Fruit fly (Drosophila melanogaster): Measurements from ENCODE around the gene CG12288.

Gene CG12288

DNA sequence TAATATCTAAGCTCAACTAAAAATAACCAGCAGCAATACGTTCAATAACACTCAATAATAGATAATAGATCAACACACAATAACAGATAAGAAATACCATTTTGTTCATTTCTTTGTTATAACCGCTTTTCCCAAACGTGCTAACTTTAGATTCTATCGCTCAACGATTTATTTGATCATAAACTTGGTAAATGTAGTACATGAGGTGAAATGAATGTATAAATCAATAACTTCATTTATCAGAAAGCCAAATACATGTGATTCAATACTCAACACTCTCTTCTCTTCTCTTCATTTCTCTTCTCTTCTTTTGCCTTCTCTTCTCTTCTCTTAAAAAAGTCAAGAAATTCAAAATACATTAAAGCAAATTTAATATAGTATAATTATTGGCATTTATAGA lies 44.4 kb downstream of the CG12288 start:
- TF ChIP-seq CG4496 (GFP tag; IDR thresholded peaks at IDR 0.05) (no peak), Pif1A (GFP tag; optimal IDR thresholded peaks at IDR 0.05) (no peak), CG15710 (tag; optimal IDR thresholded peaks at IDR 0.05) (no peak), CG9948 (tag; optimal IDR thresholded peaks at IDR 0.05) (no peak), gl (tag; optimal IDR thresholded peaks at IDR 0.05) (no peak), CG8159 (tag; optimal IDR thresholded peaks at IDR 0.05) (no peak), CG14655 (GFP tag; optimal IDR thresholded peaks at IDR 0.05) (no peak), EcR (GFP tag; optimal IDR thresholded peaks at IDR 0.05) (no peak)

- TF ChIP-seq CG13204 (GFP tag; optimal IDR thresholded peaks at IDR 0.05) (no peak), Snoo (tag; optimal IDR thresholded peaks at IDR 0.05) (no peak), CG14655 (GFP tag; optimal IDR thresholded peaks at IDR 0.05) (no peak), CG12605 (GFP tag; IDR thresholded peaks at IDR 0.05) (no peak), CG15710 (tag; optimal IDR thresholded peaks at IDR 0.05) (no peak), Pif1B (GFP tag; optimal IDR thresholded peaks at IDR 0.05) (no peak), EcR (GFP tag; optimal IDR thresholded peaks at IDR 0.05) (no peak), CG8301 (tag; optimal IDR thresholded peaks at IDR 0.05) (no peak)
These were observed 44.9 kb downstream of the CG12288 start for dm6 chr2L:16857131-16857530.

DNA sequence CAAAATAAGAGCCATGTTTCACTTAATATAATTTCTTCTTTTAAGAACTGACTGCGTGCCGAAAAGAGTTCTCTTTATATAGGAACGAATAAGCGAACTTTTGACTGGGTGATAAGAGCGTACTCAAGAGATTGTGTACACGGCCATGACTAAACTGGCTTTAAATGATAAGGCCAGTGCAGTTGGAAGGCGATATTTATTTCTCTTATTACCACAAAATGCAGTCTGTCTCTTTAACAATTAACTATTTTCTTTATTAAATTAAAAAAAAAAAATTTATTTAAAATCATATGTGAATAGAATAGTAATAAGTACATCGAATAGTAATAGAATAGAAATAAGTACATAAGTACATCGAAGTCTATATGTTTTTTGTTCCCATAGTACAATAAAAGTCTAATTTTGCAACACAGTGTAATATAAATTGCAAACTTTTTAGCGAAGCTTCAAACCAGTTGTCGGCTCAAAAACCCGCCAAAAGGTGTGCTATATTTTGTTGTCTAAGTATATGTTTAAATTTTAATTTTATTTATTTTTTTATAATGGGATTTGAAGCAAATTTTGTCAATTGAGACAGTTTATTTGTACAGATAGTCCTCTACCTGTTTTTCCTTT lies 49.6 kb downstream of the CG12288 start, which contains the start of gene CG31810:
CG31810 (minus strand) TSS at position 51 of the 615 bp plus-strand sequence.
- no peak for TF ChIP-seq CG4496 (GFP tag; IDR thresholded peaks at IDR 0.05)
- 0 out of 2 replicates have a peak, but pooled peaks have one; percentile 17 for TF ChIP-seq CG32121 (GFP tag; IDR thresholded peaks at IDR 0.05)
- peak; percentile 55 for TF ChIP-seq D1 (tag; optimal IDR thresholded peaks at IDR 0.05)
